Fruit fly (Drosophila melanogaster) whole organism, embryonic: Measurements from ENCODE around the gene CG46026.

ENCODE experiments used
- CG10147 ChIP-seq: fragments of 200-800 bp; sonication (Bioruptor generic); optimal IDR thresholded peaks from 2 replicates; lab custom pipeline; 2019; ENCODE audit warnings: missing biosample characterization, mild to moderate bottlenecking, missing genetic modification characterization, moderate library complexity
- CG1024 ChIP-seq: fragments of 200-800 bp; sonication (Bioruptor generic); IDR thresholded peaks from 2 replicates; pipeline ENCODE4 v1.3.6; 2022; ENCODE audit warnings: missing biosample characterization, missing genetic modification characterization
- CG10267 ChIP-seq: fragments of 200-800 bp; sonication (Bioruptor generic); optimal IDR thresholded peaks from 2 replicates; lab custom pipeline; 2018; ENCODE audit warnings: missing biosample characterization, mild to moderate bottlenecking, missing genetic modification characterization, moderate library complexity
- CG10979 ChIP-seq: fragments of 200-800 bp; sonication (Bioruptor generic); optimal IDR thresholded peaks from 2 replicates; lab custom pipeline; 2018; ENCODE audit warnings: missing biosample characterization, mild to moderate bottlenecking, missing genetic modification characterization, moderate library complexity
- CG11093 ChIP-seq: fragments of 200-800 bp; sonication (Bioruptor generic); IDR thresholded peaks from 3 replicates; pipeline ENCODE4 v1.3.6; 2022; ENCODE audit warnings: missing biosample characterization, missing genetic modification characterization
- CG11696 ChIP-seq: fragments of 200-800 bp; sonication (Bioruptor generic); IDR thresholded peaks from 2 replicates; pipeline ENCODE4 v1.3.6; 2022; ENCODE audit warnings: missing biosample characterization, missing genetic modification characterization
- CG12659 ChIP-seq: fragments of 200-800 bp; sonication (Bioruptor generic); optimal IDR thresholded peaks from 3 replicates; lab custom pipeline; 2017; ENCODE audit warnings: mild to moderate bottlenecking, missing biosample characterization, missing genetic modification reagents, missing genetic modification characterization
- CG15073 ChIP-seq: fragments of 200-800 bp; sonication (Bioruptor generic); optimal IDR thresholded peaks from 2 replicates; lab custom pipeline; 2016; ENCODE audit warnings: missing biosample characterization, missing genetic modification characterization
- CG15514 ChIP-seq: fragments of 200-800 bp; sonication (Bioruptor generic); optimal IDR thresholded peaks from 3 replicates; lab custom pipeline; 2017; ENCODE audit warnings: missing biosample characterization, missing genetic modification characterization, mild to moderate bottlenecking, moderate library complexity, missing genetic modification reagents
- CG2120 ChIP-seq: fragments of 200-800 bp; sonication (Bioruptor generic); optimal IDR thresholded peaks from 3 replicates; lab custom pipeline; 2016; ENCODE audit warnings: missing biosample characterization, missing genetic modification characterization
- CG4360 ChIP-seq: fragments of 200-800 bp; sonication (Bioruptor generic); IDR thresholded peaks from 2 replicates; pipeline ENCODE4 v1.3.6; 2022; ENCODE audit warnings: missing biosample characterization, missing genetic modification characterization
- CG4617 ChIP-seq: fragments of 200-800 bp; sonication (Bioruptor generic); optimal IDR thresholded peaks from 3 replicates; lab custom pipeline; 2016; ENCODE audit warnings: missing biosample characterization, missing genetic modification characterization, borderline replicate concordance
- CG6791 ChIP-seq: fragments of 200-800 bp; sonication (Bioruptor generic); IDR thresholded peaks from 3 replicates; pipeline ENCODE4 v1.3.6; 2022; ENCODE audit warnings: missing biosample characterization, missing genetic modification characterization; ENCODE audit not compliant: partially characterized antibody
- CG8290 ChIP-seq, 3 experiments: fragments of 200-800 bp; sonication (Bioruptor generic); optimal IDR thresholded peaks; 2 replicates each; lab custom pipeline; 2016 to 2019; ENCODE audit warnings: missing biosample characterization in 3 of 3, missing genetic modification characterization in 3 of 3, mild to moderate bottlenecking in 2 of 3, moderate library complexity in 1 of 3
- CG9932 ChIP-seq: fragments of 200-800 bp; sonication (Bioruptor generic); IDR thresholded peaks from 2 replicates; pipeline ENCODE4 v1.3.6; 2022; ENCODE audit warnings: missing biosample characterization, missing genetic modification characterization
- CHES-1-like ChIP-seq: fragments of 200-800 bp; sonication (Bioruptor generic); optimal IDR thresholded peaks from 2 replicates; lab custom pipeline; 2016; ENCODE audit warnings: missing biosample characterization, missing genetic modification characterization
- CTCF ChIP-seq: fragments of 200-800 bp; sonication (Bioruptor generic); optimal IDR thresholded peaks from 2 replicates; lab custom pipeline; 2017; ENCODE audit warnings: missing biosample characterization, mild to moderate bottlenecking, missing genetic modification characterization, moderate library complexity
- CrebB ChIP-seq: fragments of 200-800 bp; sonication (Bioruptor generic); optimal IDR thresholded peaks from 3 replicates; lab custom pipeline; 2018; ENCODE audit warnings: missing biosample characterization, mild to moderate bottlenecking, missing genetic modification characterization
- D19A ChIP-seq: fragments of 200-800 bp; optimal IDR thresholded peaks from 3 replicates; lab custom pipeline; 2019; ENCODE audit warnings: missing biosample characterization, mild to moderate bottlenecking, missing genetic modification characterization, moderate library complexity
- Dll ChIP-seq: fragments of 200-800 bp; sonication (Bioruptor generic); IDR thresholded peaks from 4 replicates; pipeline ENCODE4 v1.3.6; 2022; ENCODE audit warnings: missing biosample characterization, missing genetic modification characterization; ENCODE audit not compliant: partially characterized antibody
- Doc3 ChIP-seq: fragments of 200-800 bp; sonication (Bioruptor generic); IDR thresholded peaks from 3 replicates; pipeline ENCODE4 v1.3.6; 2022; ENCODE audit warnings: missing biosample characterization, missing genetic modification characterization; ENCODE audit not compliant: partially characterized antibody
- E2f2 ChIP-seq: fragments of 200-800 bp; sonication (Bioruptor generic); IDR thresholded peaks from 2 replicates; pipeline ENCODE4 v1.3.6; 2022; ENCODE audit warnings: missing biosample characterization, missing genetic modification characterization
- Eip74EF ChIP-seq, 2 experiments: fragments of 200-800 bp in 1 of 2; fragments of >200 bp in 1 of 2; sonication (Bioruptor generic) in 1 of 2; optimal IDR thresholded peaks; 2 replicates each; lab custom pipeline; 2017 to 2019; ENCODE audit warnings: missing biosample characterization in 2 of 2, missing genetic modification characterization in 2 of 2, mild to moderate bottlenecking in 1 of 2, moderate library complexity in 1 of 2
- MESR4 ChIP-seq: fragments of 200-800 bp; sonication (Bioruptor generic); optimal IDR thresholded peaks from 2 replicates; lab custom pipeline; 2018; ENCODE audit warnings: missing biosample characterization, mild to moderate bottlenecking, missing genetic modification characterization, moderate library complexity
- Myb ChIP-seq: fragments of 200-800 bp; sonication (Bioruptor generic); optimal IDR thresholded peaks from 2 replicates; lab custom pipeline; 2016; ENCODE audit warnings: missing biosample characterization, missing genetic modification characterization
- Nf-YC ChIP-seq: fragments of 200-800 bp; optimal IDR thresholded peaks from 3 replicates; lab custom pipeline; 2019; ENCODE audit warnings: missing biosample characterization, mild to moderate bottlenecking, missing genetic modification characterization, moderate library complexity
- Sry-β ChIP-seq: fragments of 200-800 bp; sonication (Bioruptor generic); optimal IDR thresholded peaks from 2 replicates; lab custom pipeline; 2018; ENCODE audit warnings: missing biosample characterization, mild to moderate bottlenecking, missing genetic modification characterization, moderate library complexity
- ara ChIP-seq: fragments of 200-800 bp; sonication (Bioruptor generic); IDR thresholded peaks from 2 replicates; pipeline ENCODE4 v1.3.6; 2022; ENCODE audit warnings: missing biosample characterization, missing genetic modification characterization
- caup ChIP-seq: fragments of 200-800 bp; sonication (Bioruptor generic); optimal IDR thresholded peaks from 3 replicates; lab custom pipeline; 2017; ENCODE audit warnings: missing biosample characterization, mild to moderate bottlenecking, missing genetic modification characterization, moderate library complexity; ENCODE audit not compliant: severe bottlenecking
- chinmo ChIP-seq: fragments of 200-800 bp; sonication (Bioruptor generic); IDR thresholded peaks from 4 replicates; pipeline ENCODE4 v1.3.6; 2022; ENCODE audit warnings: missing biosample characterization, missing genetic modification characterization; ENCODE audit not compliant: partially characterized antibody
- ci ChIP-seq: fragments of 200-800 bp; sonication (Bioruptor generic); IDR thresholded peaks from 3 replicates; pipeline ENCODE4 v1.3.6; 2022; ENCODE audit warnings: missing biosample characterization, missing genetic modification characterization
- gem ChIP-seq: fragments of 200-800 bp; sonication (Bioruptor generic); optimal IDR thresholded peaks from 2 replicates; lab custom pipeline; 2019; ENCODE audit warnings: missing biosample characterization, mild to moderate bottlenecking, missing genetic modification characterization, moderate library complexity
- inv ChIP-seq: fragments of 200-800 bp; sonication (Bioruptor generic); IDR thresholded peaks from 2 replicates; pipeline ENCODE4 v1.3.6; 2022; ENCODE audit warnings: missing biosample characterization, missing genetic modification characterization; ENCODE audit not compliant: partially characterized antibody
- lilli ChIP-seq: fragments of 200-800 bp; sonication (Bioruptor generic); optimal IDR thresholded peaks from 3 replicates; lab custom pipeline; 2016; ENCODE audit warnings: missing biosample characterization, missing genetic modification characterization
- nmo ChIP-seq: fragments of 200-800 bp; sonication (Bioruptor generic); optimal IDR thresholded peaks from 2 replicates; lab custom pipeline; 2018; ENCODE audit warnings: missing biosample characterization, mild to moderate bottlenecking, missing genetic modification characterization, moderate library complexity
- nom ChIP-seq: fragments of 200-800 bp; sonication (Bioruptor generic); optimal IDR thresholded peaks from 2 replicates; lab custom pipeline; 2017; ENCODE audit warnings: missing biosample characterization, missing genetic modification characterization, mild to moderate bottlenecking, moderate library complexity, missing genetic modification reagents
- oc ChIP-seq: fragments of 200-800 bp; sonication (Bioruptor generic); optimal IDR thresholded peaks from 2 replicates; lab custom pipeline; 2018; ENCODE audit warnings: missing biosample characterization, mild to moderate bottlenecking, missing genetic modification characterization, moderate library complexity
- pb ChIP-seq: fragments of 200-800 bp; sonication (Bioruptor generic); optimal IDR thresholded peaks from 3 replicates; lab custom pipeline; 2016; ENCODE audit warnings: missing biosample characterization, missing genetic modification characterization
- phol ChIP-seq: fragments of 200-800 bp; sonication (Bioruptor generic); optimal IDR thresholded peaks from 3 replicates; lab custom pipeline; 2018; ENCODE audit warnings: missing biosample characterization, mild to moderate bottlenecking, missing genetic modification characterization, moderate library complexity
- ranshi ChIP-seq: fragments of 200-800 bp; sonication (Bioruptor generic); IDR thresholded peaks from 2 replicates; pipeline ENCODE4 v1.3.6; 2022; ENCODE audit warnings: missing biosample characterization, missing genetic modification characterization
- stwl ChIP-seq: fragments of 200-800 bp; sonication (Bioruptor generic); optimal IDR thresholded peaks from 3 replicates; lab custom pipeline; 2018; ENCODE audit warnings: missing biosample characterization, mild to moderate bottlenecking, missing genetic modification characterization, moderate library complexity
- tll ChIP-seq, 2 experiments: fragments of 200-800 bp in 1 of 2; fragments of >200 bp in 1 of 2; sonication (Bioruptor generic) in 1 of 2; optimal IDR thresholded peaks; 2 replicates each; lab custom pipeline; 2017 to 2019; ENCODE audit warnings: missing biosample characterization in 2 of 2, missing genetic modification characterization in 2 of 2, mild to moderate bottlenecking in 1 of 2, moderate library complexity in 1 of 2
- unc-4 ChIP-seq: fragments of 200-800 bp; sonication (Bioruptor generic); IDR thresholded peaks from 2 replicates; pipeline ENCODE4 v1.3.6; 2022; ENCODE audit warnings: missing biosample characterization, missing genetic modification characterization; ENCODE audit not compliant: partially characterized antibody
- zen2 ChIP-seq: fragments of 200-800 bp; sonication (Bioruptor generic); IDR thresholded peaks from 3 replicates; pipeline ENCODE4 v1.3.6; 2022; ENCODE audit warnings: missing biosample characterization, missing genetic modification characterization; ENCODE audit not compliant: partially characterized antibody

CG46026 gene

DNA sequence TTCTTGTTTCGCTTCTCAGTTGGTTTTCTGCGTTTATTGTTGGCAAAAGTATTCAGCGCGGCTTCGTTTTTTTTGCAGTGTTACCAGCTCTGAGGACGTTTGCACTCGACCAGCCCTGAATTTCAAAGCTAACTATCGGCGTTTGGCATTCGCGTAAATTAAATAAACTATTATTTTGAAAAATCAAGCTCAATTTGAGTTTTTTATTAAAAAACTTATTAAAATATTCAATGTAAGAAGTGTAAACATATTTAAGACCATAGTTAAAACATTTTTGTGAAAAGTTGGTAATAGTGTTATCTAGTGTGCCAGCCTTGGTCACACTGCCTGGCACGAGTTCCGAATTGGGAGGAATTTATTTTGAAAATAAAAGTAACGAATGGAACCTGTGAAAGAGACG, 39.1 kb downstream of the CG46026 start, which contains the start of the genes SmD2 and CG18048 (continued):
- peak; percentile 47 for TF ChIP-seq CG12659 (GFP tag; lab: Kevin White, UChicago)

DNA sequence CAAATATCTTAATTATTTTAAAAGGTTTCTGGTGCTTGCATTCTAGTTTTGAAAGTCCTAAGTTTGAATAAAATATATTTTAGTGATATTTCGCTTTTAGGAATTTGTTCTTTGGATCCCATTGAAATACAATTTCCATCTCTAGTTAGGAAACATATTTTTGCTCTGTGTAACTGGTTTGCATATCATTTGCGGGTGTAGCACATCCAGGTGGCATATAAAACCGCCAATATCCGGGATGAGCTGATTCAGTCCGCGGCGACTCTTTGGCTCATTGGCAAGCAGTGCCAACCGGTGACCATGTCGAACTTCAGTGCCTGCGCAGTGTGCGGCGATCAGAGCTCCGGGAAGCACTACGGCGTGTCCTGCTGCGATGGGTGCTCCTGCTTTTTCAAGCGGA, 42.3 kb downstream of the CG46026 start, which contains the start of gene Hr83:
Hr83 (plus strand) TSS at position 301 of the 400 bp plus-strand sequence.
- 0 out of 2 replicates have a peak, but pooled peaks have one; percentile 12 for TF ChIP-seq inv (GFP tag; lab: Robert Waterston, UW)
- TF ChIP-seq D19A (tag; lab: Kevin White, UChicago): no peak
- no peak for TF ChIP-seq CG15073
- no peak for TF ChIP-seq ranshi (GFP tag; lab: Robert Waterston, UW)
- no peak for TF ChIP-seq CG4360
- peak; percentile 19 for TF ChIP-seq gem (tag; lab: Kevin White, UChicago)
- TF ChIP-seq CG10979: peak; percentile 6
- no peak for TF ChIP-seq CG15514 (GFP tag; lab: Kevin White, UChicago)
- no peak for TF ChIP-seq zen2

DNA sequence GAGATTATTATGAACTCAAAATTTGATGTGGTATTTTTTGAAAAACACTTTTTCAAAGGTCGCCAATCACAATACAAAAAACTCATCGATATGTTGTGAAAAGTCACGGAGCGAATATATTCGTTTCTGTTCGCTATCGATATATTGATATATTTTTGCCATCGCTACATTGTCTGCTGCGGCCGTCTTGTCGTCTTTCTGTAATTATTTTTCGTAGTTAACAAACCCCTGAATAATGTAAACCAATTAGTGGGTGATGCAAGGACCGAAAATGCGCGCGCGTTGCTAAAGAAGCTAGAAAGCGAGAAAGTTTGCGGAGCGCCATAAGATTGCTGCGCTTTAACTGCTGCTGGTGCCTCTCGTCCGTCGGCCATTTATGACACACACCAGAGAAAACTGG, 44.1 kb downstream of the CG46026 start, which contains the start of gene Pak:
Pak (plus strand) TSS at position 142 of the 400 bp plus-strand sequence.
- TF ChIP-seq CG6791 (GFP tag; lab: Robert Waterston, UW): peak; percentile 96
- no peak for TF ChIP-seq CG1024 (GFP tag; lab: Robert Waterston, UW)
- TF ChIP-seq Nf-YC: peak; percentile 41
- no peak for TF ChIP-seq ara (GFP tag; lab: Robert Waterston, UW)
- peak in 1 of 2 experiments; percentile 36 for TF ChIP-seq tll (GFP tag; optimal IDR thresholded peaks at IDR 0.05; lab: Kevin White, UChicago)
- TF ChIP-seq caup (GFP tag; lab: Kevin White, UChicago): no peak
- TF ChIP-seq Doc3 (GFP tag; lab: Robert Waterston, UW): peak; percentile 91
- TF ChIP-seq CG10147 (GFP tag; lab: Kevin White, UChicago): no peak
- TF ChIP-seq CG2120: peak; percentile 26
- TF ChIP-seq Eip74EF (GFP tag; optimal IDR thresholded peaks at IDR 0.05; lab: Kevin White, UChicago): no peak
- TF ChIP-seq Dll (GFP tag; lab: Robert Waterston, UW): peak; percentile 94
- TF ChIP-seq gem (tag; lab: Kevin White, UChicago): peak; percentile 46
- peak; percentile 46; the same call in 1 of the 2 replicates for TF ChIP-seq CG9932 (GFP tag; lab: Robert Waterston, UW)
- no peak for TF ChIP-seq CG11093 (GFP tag; lab: Robert Waterston, UW)
- TF ChIP-seq chinmo (GFP tag; lab: Robert Waterston, UW): peak; percentile 89; the same call in 2 of the 4 replicates
- peak; percentile 57 for TF ChIP-seq Myb (GFP tag; lab: Kevin White, UChicago)
- peak; percentile 57 for TF ChIP-seq phol (tag; lab: Kevin White, UChicago)
- no peak for TF ChIP-seq oc
- TF ChIP-seq stwl (tag; lab: Kevin White, UChicago): peak; percentile 70
- TF ChIP-seq E2f2 (GFP tag; lab: Robert Waterston, UW): peak; percentile 70
- peak; percentile 43 for TF ChIP-seq CG8290 (GFP tag; optimal IDR thresholded peaks at IDR 0.05; lab: Kevin White, UChicago)
- peak in 1 of 2 experiments; percentile 56 for TF ChIP-seq CG8290 (tag; optimal IDR thresholded peaks at IDR 0.05; lab: Kevin White, UChicago)
- peak; percentile 85 for TF ChIP-seq MESR4 (GFP tag; lab: Kevin White, UChicago)
- peak; percentile 27 for TF ChIP-seq CG10267 (tag; lab: Kevin White, UChicago)
- no peak for TF ChIP-seq nom (GFP tag; lab: Kevin White, UChicago)
- no peak for TF ChIP-seq pb (GFP tag; lab: Kevin White, UChicago)
- TF ChIP-seq CG12659 (GFP tag; lab: Kevin White, UChicago): peak; percentile 62
- TF ChIP-seq CHES-1-like (GFP tag; lab: Kevin White, UChicago): peak; percentile 11
- peak; percentile 15 for TF ChIP-seq CTCF (GFP tag; lab: Kevin White, UChicago)
- TF ChIP-seq ci (GFP tag; lab: Robert Waterston, UW): 0 out of 3 replicates have a peak, but pooled peaks have one; percentile 20
- TF ChIP-seq CG11696 (GFP tag; lab: Robert Waterston, UW): no peak
- peak; percentile 32 for TF ChIP-seq nmo (GFP tag; lab: Kevin White, UChicago)
- TF ChIP-seq lilli (GFP tag; lab: Kevin White, UChicago): peak; percentile 31
- TF ChIP-seq CG4617 (GFP tag; lab: Kevin White, UChicago): peak; percentile 95
- TF ChIP-seq CG10979: no peak
- TF ChIP-seq CrebB (tag; lab: Kevin White, UChicago): no peak
- no peak for TF ChIP-seq Sry-β (GFP tag; lab: Kevin White, UChicago)
- TF ChIP-seq unc-4 (GFP tag; lab: Robert Waterston, UW): peak; percentile 94
